Fruit fly (Drosophila melanogaster) whole organism, wandering third instar larva: ENCODE results near the gene tomb.

Experiments
- Abd-B ChIP-seq: fragments of >200 bp; optimal IDR thresholded peaks from 2 replicates; lab custom pipeline; 2017; ENCODE audit warnings: missing biosample characterization, missing genetic modification characterization
- CG32264 ChIP-seq: fragments of 200-800 bp; sonication (Bioruptor generic); optimal IDR thresholded peaks from 2 replicates; lab custom pipeline; 2016; ENCODE audit warnings: missing biosample characterization, missing genetic modification characterization
- CG9705 ChIP-seq: fragments of 200-800 bp; sonication (Bioruptor generic); optimal IDR thresholded peaks from 2 replicates; lab custom pipeline; 2018; ENCODE audit warnings: missing biosample characterization, mild to moderate bottlenecking, missing genetic modification characterization
- Dfd ChIP-seq: fragments of >200 bp; optimal IDR thresholded peaks from 2 replicates; lab custom pipeline; 2017; ENCODE audit warnings: missing biosample characterization, missing genetic modification characterization
- Dif ChIP-seq: fragments of 200-275, 200-300 bp; sonication (Bioruptor generic); optimal IDR thresholded peaks from 2 replicates; lab custom pipeline; 2018; ENCODE audit warnings: missing biosample characterization, missing genetic modification characterization; ENCODE audit not compliant: partially characterized antibody
- GATAd ChIP-seq: sonication (Bioruptor generic); optimal IDR thresholded peaks from 2 replicates; lab custom pipeline; 2016; ENCODE audit warnings: missing biosample characterization, missing genetic modification characterization
- HLH106 ChIP-seq: fragments of 200-800 bp; optimal IDR thresholded peaks from 3 replicates; lab custom pipeline; 2019; ENCODE audit warnings: missing biosample characterization, mild to moderate bottlenecking, missing genetic modification characterization, moderate library complexity
- Hnf4 ChIP-seq: fragments of 200-800 bp; sonication (Bioruptor generic); optimal IDR thresholded peaks from 2 replicates; lab custom pipeline; 2016; ENCODE audit warnings: missing biosample characterization, mild to moderate bottlenecking, missing genetic modification characterization
- Hr78 ChIP-seq: fragments of >200 bp; optimal IDR thresholded peaks from 2 replicates; lab custom pipeline; 2017; ENCODE audit warnings: missing biosample characterization, missing genetic modification characterization
- Hr83 ChIP-seq: fragments of 200-300 bp; sonication (Bioruptor generic); optimal IDR thresholded peaks from 2 replicates; lab custom pipeline; 2016; ENCODE audit warnings: missing biosample characterization, mild to moderate bottlenecking, missing genetic modification characterization, moderate library complexity; ENCODE audit not compliant: poor library complexity, severe bottlenecking
- Jra ChIP-seq: sonication (Bioruptor generic); optimal IDR thresholded peaks from 2 replicates; lab custom pipeline; 2016; ENCODE audit warnings: missing biosample characterization, missing genetic modification characterization
- Mio ChIP-seq: sonication (Bioruptor generic); optimal IDR thresholded peaks from 2 replicates; lab custom pipeline; 2016; ENCODE audit warnings: missing biosample characterization, missing genetic modification characterization
- N ChIP-seq: fragments of >200 bp; optimal IDR thresholded peaks from 2 replicates; lab custom pipeline; 2018; ENCODE audit warnings: missing biosample characterization, missing external identifiers, missing genetic modification characterization
- OdsH ChIP-seq: fragments of 200-800 bp; sonication (Bioruptor generic); optimal IDR thresholded peaks from 2 replicates; lab custom pipeline; 2016; ENCODE audit warnings: missing biosample characterization, mild to moderate bottlenecking, missing genetic modification characterization
- Rel ChIP-seq, 2 experiments: fragments of 200-800 bp; sonication (Bioruptor generic) in 1 of 2; optimal IDR thresholded peaks; 2 replicates in 1 of 2; 3 replicates in 1 of 2; lab custom pipeline; 2016 to 2019; ENCODE audit warnings: mild to moderate bottlenecking in 2 of 2, missing biosample characterization in 2 of 2, missing genetic modification characterization in 2 of 2, moderate library complexity in 1 of 2
- Sp1 ChIP-seq: fragments of 200-800 bp; sonication (Bioruptor generic); optimal IDR thresholded peaks from 3 replicates; lab custom pipeline; 2019; ENCODE audit warnings: missing biosample characterization, mild to moderate bottlenecking, missing genetic modification characterization, moderate library complexity
- Vsx2 ChIP-seq: fragments of 200-300, 225-300 bp; sonication (Bioruptor generic); optimal IDR thresholded peaks from 2 replicates; lab custom pipeline; 2018; ENCODE audit warnings: missing biosample characterization, missing genetic modification characterization; ENCODE audit not compliant: partially characterized antibody
- br ChIP-seq: fragments of 200-800 bp; sonication (Bioruptor generic); optimal IDR thresholded peaks from 2 replicates; lab custom pipeline; 2016; ENCODE audit warnings: missing biosample characterization, missing genetic modification characterization
- brk ChIP-seq: fragments of 200-800 bp; sonication (Bioruptor generic); optimal IDR thresholded peaks from 2 replicates; lab custom pipeline; 2016; ENCODE audit warnings: missing biosample characterization, mild to moderate bottlenecking, missing genetic modification characterization
- dl ChIP-seq, 2 experiments: fragments of 175-275, 200-275 bp in 1 of 2; fragments of 200-275 bp in 1 of 2; sonication (Bioruptor generic); optimal IDR thresholded peaks; lab custom pipeline; 2018; ENCODE audit warnings: mild to moderate bottlenecking in 2 of 2, missing biosample characterization in 2 of 2, missing genetic modification characterization in 2 of 2, moderate library complexity in 2 of 2; ENCODE audit not compliant: partially characterized antibody in 2 of 2, insufficient read depth in 1 of 2
- dmrt93B ChIP-seq: fragments of 200-800 bp; sonication (Bioruptor generic); optimal IDR thresholded peaks from 2 replicates; lab custom pipeline; 2018; ENCODE audit warnings: missing biosample characterization, mild to moderate bottlenecking, missing genetic modification characterization
- ey ChIP-seq: fragments of 200-800 bp; sonication (Bioruptor generic); optimal IDR thresholded peaks from 2 replicates; lab custom pipeline; 2016; ENCODE audit warnings: missing biosample characterization, missing genetic modification characterization
- foxo ChIP-seq, 2 experiments: fragments of 200-800 bp; sonication (Bioruptor generic); optimal IDR thresholded peaks; 2 replicates in 1 of 2; 3 replicates in 1 of 2; lab custom pipeline; 2016 to 2017; ENCODE audit warnings: missing biosample characterization in 2 of 2, missing genetic modification characterization in 2 of 2
- fru ChIP-seq: fragments of 200-800 bp; sonication (Bioruptor generic); optimal IDR thresholded peaks from 3 replicates; lab custom pipeline; 2016; ENCODE audit warnings: missing biosample characterization, mild to moderate bottlenecking, missing genetic modification characterization
- h ChIP-seq: fragments of 200-800 bp; sonication (Bioruptor generic); optimal IDR thresholded peaks from 3 replicates; lab custom pipeline; 2016; ENCODE audit warnings: missing biosample characterization, mild to moderate bottlenecking, missing genetic modification characterization
- jim ChIP-seq: fragments of 175-275, 200-325 bp; sonication (Bioruptor generic); optimal IDR thresholded peaks from 2 replicates; lab custom pipeline; 2016; ENCODE audit warnings: missing biosample characterization, mild to moderate bottlenecking, missing genetic modification characterization
- lola ChIP-seq: fragments of >200 bp; optimal IDR thresholded peaks from 2 replicates; lab custom pipeline; 2017; ENCODE audit warnings: missing biosample characterization, missing genetic modification characterization
- pan ChIP-seq: fragments of >200 bp; optimal IDR thresholded peaks from 2 replicates; lab custom pipeline; 2017
- psq ChIP-seq: fragments of 200-800 bp; sonication (Bioruptor generic); optimal IDR thresholded peaks from 3 replicates; lab custom pipeline; 2017; ENCODE audit warnings: missing biosample characterization, mild to moderate bottlenecking, missing genetic modification characterization, moderate library complexity
- sage ChIP-seq: fragments of 200-800 bp; sonication (Bioruptor generic); optimal IDR thresholded peaks from 2 replicates; lab custom pipeline; 2016; ENCODE audit warnings: missing biosample characterization, mild to moderate bottlenecking, missing genetic modification characterization
- tai ChIP-seq: sonication (Bioruptor generic); optimal IDR thresholded peaks from 2 replicates; lab custom pipeline; 2016; ENCODE audit warnings: missing biosample characterization, missing genetic modification characterization
- usp ChIP-seq: fragments of >200 bp; optimal IDR thresholded peaks from 2 replicates; lab custom pipeline; 2017; ENCODE audit warnings: missing biosample characterization, missing genetic modification characterization
- woc ChIP-seq: sonication (Bioruptor generic); optimal IDR thresholded peaks from 2 replicates; lab custom pipeline; 2016; ENCODE audit warnings: missing biosample characterization, mild to moderate bottlenecking, missing genetic modification characterization

Gene tomb

dm6 chr2L:5558809-5559392 is 22.3 kb upstream of the tomb start, which contains the start of gene GluRIIB:
TSS of gene GluRIIB (plus strand) at chr2L:5559342.
- TF ChIP-seq CG32264 (no peak), HLH106 (tag; lab: Kevin White, UChicago) (no peak), dl (GFP tag; optimal IDR thresholded peaks at IDR 0.05; lab: Kevin White, UChicago; ENCODE audit: insufficient read depth in 1 of 2, partially characterized antibody in 2 of 2) (no peak), sage (no peak), lola (GFP tag; lab: Kevin White, UChicago) (no peak), Jra (no peak), Hr78 (GFP tag; lab: Kevin White, UChicago) (no peak), Abd-B (no peak), Sp1 (no peak), Hnf4 (GFP tag; lab: Kevin White, UChicago) (no peak), brk (GFP tag; lab: Kevin White, UChicago) (no peak), Dfd (no peak)
- TF ChIP-seq, all 38 proteins: peak for 0

- no peak for TF ChIP-seq Jra
- TF ChIP-seq HLH106 (tag; lab: Kevin White, UChicago) = no peak
- TF ChIP-seq h (GFP tag; lab: Kevin White, UChicago) = no peak
- TF ChIP-seq CG9705 (GFP tag; lab: Kevin White, UChicago) = no peak
- no peak for TF ChIP-seq ey (GFP tag; lab: Kevin White, UChicago)
- no peak for TF ChIP-seq Abd-B
- no peak for TF ChIP-seq sage
- no peak for TF ChIP-seq jim (GFP tag; lab: Kevin White, UChicago)
- TF ChIP-seq GATAd (GFP tag; lab: Kevin White, UChicago) = no peak
- TF ChIP-seq Rel (GFP tag; optimal IDR thresholded peaks at IDR 0.05; lab: Kevin White, UChicago) = no peak
- no peak for TF ChIP-seq Rel (tag; optimal IDR thresholded peaks at IDR 0.05; lab: Kevin White, UChicago)
- no peak for TF ChIP-seq lola (GFP tag; lab: Kevin White, UChicago)
- no peak for TF ChIP-seq Dif (GFP tag; lab: Kevin White, UChicago)
- TF ChIP-seq brk (GFP tag; lab: Kevin White, UChicago) = no peak
- TF ChIP-seq, all 38 proteins: peak for 0
Observed at dm6 chr2L:5554818-5555217, 18.3 kb upstream of the tomb start, which contains the start of gene GluRIIA. TSS of gene GluRIIA (plus strand) at chr2L:5555072.

- no peak for TF ChIP-seq Hr78 (GFP tag; lab: Kevin White, UChicago)
- TF ChIP-seq N = no peak
- no peak for TF ChIP-seq pan
- TF ChIP-seq woc = no peak
- no peak for TF ChIP-seq Hnf4 (GFP tag; lab: Kevin White, UChicago)
- TF ChIP-seq ey (GFP tag; lab: Kevin White, UChicago) = no peak
- no peak for TF ChIP-seq fru (GFP tag; lab: Kevin White, UChicago)
- TF ChIP-seq OdsH = no peak
- TF ChIP-seq Hr83 (GFP tag; lab: Kevin White, UChicago) = no peak
- TF ChIP-seq brk (GFP tag; lab: Kevin White, UChicago) = no peak
- TF ChIP-seq h (GFP tag; lab: Kevin White, UChicago) = no peak
- TF ChIP-seq Vsx2 (GFP tag; lab: Kevin White, UChicago) = no peak
- no peak for TF ChIP-seq sage
- no peak for TF ChIP-seq Mio (GFP tag; lab: Kevin White, UChicago)
- no peak for TF ChIP-seq foxo (GFP tag; optimal IDR thresholded peaks at IDR 0.05; lab: Kevin White, UChicago)
- TF ChIP-seq dl (GFP tag; optimal IDR thresholded peaks at IDR 0.05; lab: Kevin White, UChicago; ENCODE audit: insufficient read depth in 1 of 2, partially characterized antibody in 2 of 2) = no peak
- TF ChIP-seq Dfd = no peak
Observed at dm6 chr2L:5553750-5554149, 17.2 kb upstream of the tomb start, which contains the start of the genes CG14013 and CG14017. TSS of gene CG14013 (minus strand) at chr2L:5553850. TSS of gene CG14017 (plus strand) at chr2L:5553897.

- TF ChIP-seq Dif (GFP tag; lab: Kevin White, UChicago) = no peak
- no peak for TF ChIP-seq Dfd
- TF ChIP-seq, all 38 proteins: peak for 0
Observed at dm6 chr2L:5551538-5551937, 15.0 kb upstream of the tomb start, which contains the start of gene CG18269. TSS of gene CG18269 (plus strand) at chr2L:5551838.

dm6 chr2L:5550735-5551134 is 14.2 kb upstream of the tomb start, which contains the start of gene CG14014:
TSS of gene CG14014 (minus strand) at chr2L:5550835.
- TF ChIP-seq foxo (GFP tag; optimal IDR thresholded peaks at IDR 0.05; lab: Kevin White, UChicago) = no peak
- TF ChIP-seq dmrt93B (GFP tag; lab: Kevin White, UChicago) = no peak
- no peak for TF ChIP-seq h (GFP tag; lab: Kevin White, UChicago)
- TF ChIP-seq usp (GFP tag; lab: Kevin White, UChicago) = no peak
- TF ChIP-seq CG9705 (GFP tag; lab: Kevin White, UChicago) = no peak
- TF ChIP-seq psq = no peak
- no peak for TF ChIP-seq fru (GFP tag; lab: Kevin White, UChicago)
- no peak for TF ChIP-seq Dfd
- TF ChIP-seq CG32264 = no peak
- TF ChIP-seq HLH106 (tag; lab: Kevin White, UChicago) = no peak
- TF ChIP-seq tai (GFP tag; lab: Kevin White, UChicago) = no peak
- no peak for TF ChIP-seq Hr78 (GFP tag; lab: Kevin White, UChicago)
- no peak for TF ChIP-seq dl (GFP tag; optimal IDR thresholded peaks at IDR 0.05; lab: Kevin White, UChicago; ENCODE audit: insufficient read depth in 1 of 2, partially characterized antibody in 2 of 2)
- no peak for TF ChIP-seq sage
- no peak for TF ChIP-seq Sp1
- TF ChIP-seq Dif (GFP tag; lab: Kevin White, UChicago) = no peak
- no peak for TF ChIP-seq br (GFP tag; lab: Kevin White, UChicago)
- TF ChIP-seq, all 38 proteins: peak for 0
